Worm (Caenorhabditis elegans) whole organism, L4 larva: ENCODE results near the gene srx-73.

ENCODE experiments used
- ama-1 ChIP-seq: fragments of 150-350 bp; optimal IDR thresholded peaks from 2 replicates; lab custom pipeline; 2014; ENCODE audit warnings: inconsistent platforms, mixed read lengths
- ceh-20 ChIP-seq: fragments of 200-800 bp; sonication (Bioruptor generic); IDR thresholded peaks from 2 replicates; pipeline ENCODE4 v1.3.6; 2022; ENCODE audit warnings: missing genetic modification reagents, missing genetic modification characterization, missing compliant biosample characterization
- ces-1 ChIP-seq: fragments of 150-350 bp; sonication (generic microtip); optimal IDR thresholded peaks from 4 replicates; lab custom pipeline; 2014; ENCODE audit warnings: missing biosample characterization, missing genetic modification reagents, missing genetic modification characterization
- dmd-8 ChIP-seq: fragments of 200-800 bp; sonication (Bioruptor generic); IDR thresholded peaks from 2 replicates; pipeline ENCODE4 v1.3.6; 2022; ENCODE audit warnings: missing genetic modification characterization, missing compliant biosample characterization
- duxl-1 ChIP-seq: sonication (generic microtip); optimal IDR thresholded peaks from 2 replicates; lab custom pipeline; 2016; ENCODE audit warnings: mild to moderate bottlenecking, missing genetic modification characterization, moderate library complexity, missing compliant biosample characterization; ENCODE audit not compliant: poor library complexity
- lin-15B ChIP-seq: fragments of 150-350 bp; sonication (generic microtip); optimal IDR thresholded peaks from 3 replicates; lab custom pipeline; 2014; ENCODE audit warnings: missing biosample characterization, missing genetic modification characterization
- zag-1 ChIP-seq: fragments of 150-350 bp; optimal IDR thresholded peaks from 2 replicates; lab custom pipeline; 2014; ENCODE audit warnings: missing biosample characterization, missing genetic modification characterization
- ztf-11 ChIP-seq: fragments of 150-350 bp; optimal IDR thresholded peaks from 2 replicates; lab custom pipeline; 2014; ENCODE audit warnings: missing biosample characterization, missing genetic modification characterization

ce11 chrV:4647857-4648256 lies 17.7 kb downstream of the srx-73 start, which contains the start of gene F41F3.3:
- TF ChIP-seq ztf-11 (no peak), dmd-8 (0 out of 2 replicates have a peak, but pooled peaks have one; percentile 32), zag-1 (tag; lab: Kevin White, UChicago) (no peak), ama-1 (lab: Kevin White, UChicago) (peak; percentile 61), ces-1 (GFP tag; lab: Kevin White, UChicago) (no peak), lin-15B (tag; lab: Kevin White, UChicago) (no peak), duxl-1 (tag; lab: Kevin White, UChicago) (no peak), ceh-20 (GFP tag; lab: Robert Waterston, UW) (no peak)
